Worm (Caenorhabditis elegans) whole organism, mixed stage, embryonic: ENCODE data around the gene ZK673.5.

Source experiments
- ceh-43 ChIP-seq: fragments of 200-800 bp; sonication (Bioruptor generic); optimal IDR thresholded peaks from 2 replicates; lab custom pipeline; 2018; ENCODE audit warnings: mild to moderate bottlenecking, missing genetic modification characterization, moderate library complexity, missing compliant biosample characterization
- ceh-83 ChIP-seq: fragments of 200-800 bp; sonication (Bioruptor generic); optimal IDR thresholded peaks from 2 replicates; lab custom pipeline; 2018; ENCODE audit warnings: mild to moderate bottlenecking, missing genetic modification characterization, missing compliant biosample characterization
- elt-1 ChIP-seq: sonication (generic microtip); optimal IDR thresholded peaks from 2 replicates; lab custom pipeline; 2017; ENCODE audit warnings: missing genetic modification characterization, mild to moderate bottlenecking, missing compliant biosample characterization, antibody characterized with exemption, moderate library complexity, borderline replicate concordance; ENCODE audit not compliant: insufficient read depth
- lsy-2 ChIP-seq: fragments of 150-350 bp; optimal IDR thresholded peaks from 2 replicates; lab custom pipeline; 2014; ENCODE audit warnings: missing biosample characterization, missing genetic modification characterization
- mep-1 ChIP-seq: fragments of 150-350 bp; optimal IDR thresholded peaks from 2 replicates; lab custom pipeline; 2017; ENCODE audit warnings: missing biosample characterization, missing genetic modification reagents, missing genetic modification characterization, inconsistent platforms

ce11 chrII:10509746-10510145 lies 48.4 kb downstream of the ZK673.5 start, which contains the start of gene F59B10.2:
- TF ChIP-seq mep-1 (tag; lab: Kevin White, UChicago) (no peak), elt-1 (tag; lab: Kevin White, UChicago) (no peak), lsy-2 (no peak), ceh-43 (GFP tag; lab: Kevin White, UChicago) (no peak), ceh-83 (GFP tag; lab: Kevin White, UChicago) (no peak)
